Worm (Caenorhabditis elegans) whole organism, L1 larva: ENCODE measurements around the gene C27A2.8.
A peak's percentile ranks its signal among the peaks of the same experiment; 100 is the strongest.

Source experiments
- C04F5.9 ChIP-seq: sonication (generic microtip); optimal IDR thresholded peaks from 2 replicates; lab custom pipeline; 2016; ENCODE audit warnings: missing genetic modification characterization, missing compliant biosample characterization
- C16A3.4 ChIP-seq: fragments of 150-350 bp; optimal IDR thresholded peaks from 2 replicates; lab custom pipeline; 2014; ENCODE audit warnings: missing biosample characterization, missing genetic modification characterization
- C34B4.2 ChIP-seq: sonication (generic microtip); optimal IDR thresholded peaks from 2 replicates; lab custom pipeline; 2017; ENCODE audit warnings: mild to moderate bottlenecking, missing genetic modification characterization, missing compliant biosample characterization
- alr-1 ChIP-seq: fragments of 200-800 bp; sonication (Bioruptor generic); optimal IDR thresholded peaks from 2 replicates; lab custom pipeline; 2018; ENCODE audit warnings: borderline replicate concordance, mild to moderate bottlenecking, missing genetic modification characterization, missing compliant biosample characterization
- aly-2 ChIP-seq: fragments of 150-350 bp; optimal IDR thresholded peaks from 2 replicates; lab custom pipeline; 2014; ENCODE audit warnings: missing biosample characterization, missing genetic modification characterization
- blmp-1 ChIP-seq: fragments of 150-350 bp; optimal IDR thresholded peaks from 2 replicates; lab custom pipeline; 2014; ENCODE audit warnings: missing biosample characterization, missing genetic modification characterization
- ceh-63 ChIP-seq: fragments of 200-800 bp; sonication (Bioruptor generic); optimal IDR thresholded peaks from 2 replicates; lab custom pipeline; 2018; ENCODE audit warnings: mild to moderate bottlenecking, missing genetic modification characterization, missing compliant biosample characterization
- ceh-8 ChIP-seq: fragments of 200-800 bp; sonication (Bioruptor generic); optimal IDR thresholded peaks from 2 replicates; lab custom pipeline; 2018; ENCODE audit warnings: mild to moderate bottlenecking, missing genetic modification characterization, moderate library complexity, missing compliant biosample characterization
- ceh-82 ChIP-seq, 3 experiments: fragments of 150-350 bp in 1 of 3; sonication (generic microtip) in 2 of 3; optimal IDR thresholded peaks; 2 replicates each; lab custom pipeline; 2014 to 2017; ENCODE audit warnings: missing biosample characterization in 3 of 3, missing genetic modification characterization in 3 of 3
- ceh-90 ChIP-seq: sonication (generic microtip); optimal IDR thresholded peaks from 2 replicates; lab custom pipeline; 2016; ENCODE audit warnings: missing genetic modification characterization, missing compliant biosample characterization
- dpl-1 ChIP-seq, 3 experiments: fragments of 150-350 bp in 2 of 3; sonication (generic microtip) in 1 of 3; optimal IDR thresholded peaks; 2 replicates each; lab custom pipeline; 2014 to 2017; ENCODE audit warnings: missing biosample characterization in 3 of 3, missing genetic modification characterization in 3 of 3, missing genetic modification reagents in 3 of 3
- dsc-1 ChIP-seq: sonication (generic microtip); optimal IDR thresholded peaks from 2 replicates; lab custom pipeline; 2016; ENCODE audit warnings: mild to moderate bottlenecking, missing genetic modification characterization, missing compliant biosample characterization
- efl-1 ChIP-seq, 4 experiments: fragments of 150-350 bp; optimal IDR thresholded peaks in 3 of 4; peaks in 1 of 4; 1 replicate in 1 of 4; 2 replicates in 3 of 4; lab custom pipeline; 2014; ENCODE audit warnings: missing biosample characterization in 2 of 4, missing genetic modification characterization in 2 of 4, missing genetic modification reagents in 2 of 4
- egl-27 ChIP-seq, 2 experiments: fragments of 150-350 bp in 1 of 2; sonication (generic microtip); optimal IDR thresholded peaks; 3 replicates each; lab custom pipeline; 2017 to 2018; ENCODE audit warnings: missing biosample characterization in 2 of 2, missing genetic modification characterization in 2 of 2, missing genetic modification reagents in 2 of 2
- elt-2 ChIP-seq: sonication (generic microtip); optimal IDR thresholded peaks from 2 replicates; lab custom pipeline; 2016; ENCODE audit warnings: missing genetic modification characterization, mild to moderate bottlenecking, inconsistent platforms, missing compliant biosample characterization, missing genetic modification reagents
- elt-3 ChIP-seq, 6 experiments: fragments of 150-350 bp in 1 of 6; sonication (generic microtip); optimal IDR thresholded peaks; 2 replicates each; lab custom pipeline; 2017 to 2018; ENCODE audit warnings: missing biosample characterization in 6 of 6, missing genetic modification characterization in 6 of 6, inconsistent platforms in 1 of 6
- ets-5 ChIP-seq: fragments of 200-800 bp; sonication (Bioruptor generic); IDR thresholded peaks from 2 replicates; pipeline ENCODE4 v1.3.6; 2022; ENCODE audit warnings: missing genetic modification characterization, missing compliant biosample characterization
- fkh-10 ChIP-seq: sonication (generic microtip); optimal IDR thresholded peaks from 2 replicates; lab custom pipeline; 2017; ENCODE audit warnings: missing biosample characterization, missing genetic modification reagents, missing genetic modification characterization
- fkh-8 ChIP-seq: sonication (generic microtip); optimal IDR thresholded peaks from 2 replicates; lab custom pipeline; 2016; ENCODE audit warnings: mild to moderate bottlenecking, missing genetic modification characterization, missing compliant biosample characterization
- fos-1 ChIP-seq: fragments of 150-350 bp; optimal IDR thresholded peaks from 2 replicates; lab custom pipeline; 2014; ENCODE audit warnings: missing biosample characterization, missing genetic modification characterization
- hlh-17 ChIP-seq: fragments of 200-800 bp; sonication (Bioruptor generic); optimal IDR thresholded peaks from 2 replicates; lab custom pipeline; 2018; ENCODE audit warnings: missing genetic modification characterization, mild to moderate bottlenecking, missing compliant biosample characterization, moderate library complexity, borderline replicate concordance
- hpl-2 ChIP-seq: fragments of 150-350 bp; optimal IDR thresholded peaks from 2 replicates; lab custom pipeline; 2014; ENCODE audit warnings: missing biosample characterization, missing genetic modification reagents, missing genetic modification characterization
- irx-1 ChIP-seq: sonication (generic microtip); optimal IDR thresholded peaks from 2 replicates; lab custom pipeline; 2016; ENCODE audit warnings: missing genetic modification characterization, missing compliant biosample characterization
- jun-1 ChIP-seq: fragments of 150-350 bp; optimal IDR thresholded peaks from 2 replicates; lab custom pipeline; 2014; ENCODE audit warnings: missing biosample characterization, missing genetic modification reagents, missing genetic modification characterization
- lin-13 ChIP-seq: fragments of 150-350 bp; optimal IDR thresholded peaks from 2 replicates; lab custom pipeline; 2014; ENCODE audit warnings: missing biosample characterization, missing genetic modification reagents, missing genetic modification characterization
- lin-14 ChIP-seq: fragments of 200-800 bp; sonication (Bioruptor generic); optimal IDR thresholded peaks from 2 replicates; lab custom pipeline; 2018; ENCODE audit warnings: mild to moderate bottlenecking, missing genetic modification characterization, moderate library complexity, missing compliant biosample characterization
- lin-15B ChIP-seq: fragments of 150-350 bp; sonication (generic microtip); optimal IDR thresholded peaks from 3 replicates; lab custom pipeline; 2014; ENCODE audit warnings: missing biosample characterization, missing genetic modification characterization
- lin-39 ChIP-seq: fragments of 150-350 bp; optimal IDR thresholded peaks from 2 replicates; lab custom pipeline; 2014; ENCODE audit warnings: missing biosample characterization, missing genetic modification reagents, missing genetic modification characterization
- lir-3 ChIP-seq: sonication (generic microtip); optimal IDR thresholded peaks from 2 replicates; lab custom pipeline; 2016; ENCODE audit warnings: mild to moderate bottlenecking, missing genetic modification characterization, moderate library complexity, missing compliant biosample characterization; ENCODE audit not compliant: poor library complexity
- lsy-2 ChIP-seq, 2 experiments: fragments of 150-350 bp; optimal IDR thresholded peaks; 2 replicates each; lab custom pipeline; 2014; ENCODE audit warnings: missing biosample characterization in 2 of 2, missing genetic modification characterization in 2 of 2
- mdl-1 ChIP-seq, 2 experiments: fragments of 150-350 bp; optimal IDR thresholded peaks; 2 replicates each; lab custom pipeline; 2014 to 2017; ENCODE audit warnings: missing biosample characterization in 2 of 2, missing genetic modification characterization in 2 of 2, inconsistent platforms in 1 of 2
- nhr-12 ChIP-seq: sonication (generic microtip); optimal IDR thresholded peaks from 2 replicates; lab custom pipeline; 2017; ENCODE audit warnings: missing biosample characterization, missing genetic modification characterization
- nhr-28 ChIP-seq: fragments of 150-350 bp; optimal IDR thresholded peaks from 2 replicates; lab custom pipeline; 2014; ENCODE audit warnings: missing biosample characterization, missing genetic modification characterization
- nhr-47 ChIP-seq: sonication (generic microtip); optimal IDR thresholded peaks from 2 replicates; lab custom pipeline; 2016; ENCODE audit warnings: mild to moderate bottlenecking, missing genetic modification characterization, moderate library complexity, missing compliant biosample characterization
- nhr-77 ChIP-seq: fragments of 150-350 bp; optimal IDR thresholded peaks from 2 replicates; lab custom pipeline; 2014; ENCODE audit warnings: missing biosample characterization, missing genetic modification characterization
- nhr-85 ChIP-seq: sonication (generic microtip); peaks from one replicate; lab custom pipeline; 2016; ENCODE audit warnings: missing genetic modification characterization, inconsistent platforms, missing compliant biosample characterization
- nhr-90 ChIP-seq: sonication (generic microtip); optimal IDR thresholded peaks from 2 replicates; lab custom pipeline; 2016; ENCODE audit warnings: mild to moderate bottlenecking, missing genetic modification characterization, missing compliant biosample characterization; ENCODE audit not compliant: poor library complexity
- pag-3 ChIP-seq: sonication (generic microtip); optimal IDR thresholded peaks from 2 replicates; lab custom pipeline; 2017; ENCODE audit warnings: missing genetic modification characterization, mild to moderate bottlenecking, missing compliant biosample characterization, antibody characterized with exemption, borderline replicate concordance; ENCODE audit not compliant: insufficient read depth
- pqm-1 ChIP-seq: sonication (generic microtip); optimal IDR thresholded peaks from 3 replicates; lab custom pipeline; 2017; ENCODE audit warnings: missing biosample characterization, missing genetic modification characterization
- rnt-1 ChIP-seq: sonication (generic microtip); optimal IDR thresholded peaks from 2 replicates; lab custom pipeline; 2016; ENCODE audit warnings: mild to moderate bottlenecking, missing genetic modification characterization, moderate library complexity, missing compliant biosample characterization
- sox-4 ChIP-seq: sonication (generic microtip); optimal IDR thresholded peaks from 2 replicates; lab custom pipeline; 2016; ENCODE audit warnings: missing genetic modification characterization, missing compliant biosample characterization
- sptf-1 ChIP-seq: fragments of 150-350 bp; optimal IDR thresholded peaks from 2 replicates; lab custom pipeline; 2014; ENCODE audit warnings: missing biosample characterization, missing genetic modification characterization
- sup-37 ChIP-seq: fragments of 200-800 bp; sonication (Bioruptor generic); optimal IDR thresholded peaks from 2 replicates; lab custom pipeline; 2018; ENCODE audit warnings: mild to moderate bottlenecking, missing genetic modification characterization, missing compliant biosample characterization
- swsn-7 ChIP-seq: sonication (generic microtip); optimal IDR thresholded peaks from 2 replicates; lab custom pipeline; 2016; ENCODE audit warnings: missing genetic modification characterization, missing compliant biosample characterization
- tbx-2 ChIP-seq: sonication (generic microtip); optimal IDR thresholded peaks from 2 replicates; lab custom pipeline; 2016; ENCODE audit warnings: missing genetic modification characterization, missing compliant biosample characterization
- tlp-1 ChIP-seq: fragments of 150-350 bp; optimal IDR thresholded peaks from 2 replicates; lab custom pipeline; 2014; ENCODE audit warnings: missing biosample characterization, missing genetic modification characterization
- unc-130 ChIP-seq: fragments of 150-350 bp; optimal IDR thresholded peaks from 2 replicates; lab custom pipeline; 2017; ENCODE audit warnings: missing biosample characterization, missing genetic modification characterization, inconsistent platforms
- unc-30 ChIP-seq: sonication (generic microtip); optimal IDR thresholded peaks from 2 replicates; lab custom pipeline; 2017; ENCODE audit warnings: missing biosample characterization, missing genetic modification characterization
- unc-98 ChIP-seq: fragments of 200-800 bp; sonication (Bioruptor generic); IDR thresholded peaks from 2 replicates; pipeline ENCODE4 v1.3.6; 2022; ENCODE audit warnings: missing genetic modification characterization, missing compliant biosample characterization
- zip-4 ChIP-seq: fragments of 200-800 bp; sonication (Bioruptor generic); optimal IDR thresholded peaks from 2 replicates; lab custom pipeline; 2018; ENCODE audit warnings: mild to moderate bottlenecking, missing genetic modification characterization, moderate library complexity, missing compliant biosample characterization
- ztf-4 ChIP-seq: fragments of 150-350 bp; optimal IDR thresholded peaks from 2 replicates; lab custom pipeline; 2014; ENCODE audit warnings: missing biosample characterization, missing genetic modification characterization

Gene C27A2.8

DNA sequence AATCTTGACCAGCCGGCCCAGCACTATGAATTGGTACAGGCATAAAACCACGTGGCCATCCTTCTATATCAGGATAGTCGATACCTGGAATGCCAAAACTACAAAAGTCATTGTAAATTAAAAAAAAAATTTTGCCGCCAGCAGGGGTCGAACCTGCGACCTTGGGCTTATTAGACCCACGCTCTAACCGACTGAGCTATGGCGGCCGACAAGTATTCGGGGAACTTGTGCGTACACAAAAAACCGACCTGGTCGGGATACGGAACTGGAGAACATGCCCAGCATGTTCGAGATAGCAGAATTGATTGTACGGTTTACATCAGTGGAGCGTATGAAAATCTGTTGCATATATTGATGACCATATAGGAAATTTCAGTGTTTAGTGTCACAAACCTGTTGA is 10.5 kb downstream of the C27A2.8 start (continued):
- no peak for TF ChIP-seq pqm-1 (tag; lab: Kevin White, UChicago)
- TF ChIP-seq aly-2 (tag; lab: Kevin White, UChicago), result no peak
- peak; percentile 59 for TF ChIP-seq swsn-7 (tag; lab: Kevin White, UChicago)
- TF ChIP-seq tlp-1 (tag; lab: Kevin White, UChicago), result no peak
- TF ChIP-seq ceh-82 (tag; optimal IDR thresholded peaks at IDR 0.05; lab: Kevin White, UChicago), result peak in 2 of 3 experiments; percentile 11
- TF ChIP-seq nhr-85 (tag; lab: Kevin White, UChicago), result peak; percentile 81
- TF ChIP-seq C04F5.9 (tag; lab: Kevin White, UChicago), result no peak
- TF ChIP-seq fos-1, result peak; percentile 29
- no peak for TF ChIP-seq ceh-8 (GFP tag; lab: Kevin White, UChicago)
- peak; percentile 53 for TF ChIP-seq lin-14
- no peak for TF ChIP-seq blmp-1 (tag; lab: Kevin White, UChicago)
- TF ChIP-seq sup-37 (GFP tag; lab: Kevin White, UChicago), result no peak
- no peak for TF ChIP-seq unc-98 (GFP tag; lab: Robert Waterston, UW)
- TF ChIP-seq sptf-1, result no peak
- TF ChIP-seq ztf-4 (tag; lab: Kevin White, UChicago), result no peak
- TF ChIP-seq irx-1, result no peak
- TF ChIP-seq C16A3.4, result peak; percentile 44
- TF ChIP-seq C34B4.2 (tag; lab: Kevin White, UChicago), result no peak
- peak; percentile 70 for TF ChIP-seq nhr-47 (tag; lab: Kevin White, UChicago)
- no peak for TF ChIP-seq ceh-63 (GFP tag; lab: Kevin White, UChicago)
- no peak for TF ChIP-seq hlh-17 (GFP tag; lab: Kevin White, UChicago)
- no peak for TF ChIP-seq egl-27 (tag; optimal IDR thresholded peaks at IDR 0.05; lab: Kevin White, UChicago)
- TF ChIP-seq sox-4 (tag; lab: Kevin White, UChicago), result no peak
- no peak for TF ChIP-seq hpl-2
- TF ChIP-seq zip-4 (GFP tag; lab: Kevin White, UChicago), result peak; percentile 32
- no peak for TF ChIP-seq fkh-10 (GFP tag; lab: Kevin White, UChicago)
- TF ChIP-seq rnt-1 (tag; lab: Kevin White, UChicago), result peak; percentile 85
- no peak for TF ChIP-seq nhr-12 (tag; lab: Kevin White, UChicago)
- TF ChIP-seq fkh-8 (tag; lab: Kevin White, UChicago), result no peak
- TF ChIP-seq lin-15B (tag; lab: Kevin White, UChicago), result no peak
- TF ChIP-seq unc-130, result peak; percentile 38
- peak; percentile 74 for TF ChIP-seq nhr-90
- TF ChIP-seq lin-13 (GFP tag; lab: Kevin White, UChicago), result peak; percentile 62
- TF ChIP-seq pag-3 (tag; lab: Kevin White, UChicago), result no peak
- peak; percentile 54 for TF ChIP-seq tbx-2
- peak in 1 of 6 experiments; percentile 59 for TF ChIP-seq elt-3 (tag; optimal IDR thresholded peaks at IDR 0.05; lab: Kevin White, UChicago)
- TF ChIP-seq alr-1, result no peak
- TF ChIP-seq lin-39, result no peak
- TF ChIP-seq lir-3 (tag; lab: Kevin White, UChicago), result peak; percentile 38
- no peak for TF ChIP-seq jun-1
- TF ChIP-seq mdl-1 (tag; optimal IDR thresholded peaks at IDR 0.05; lab: Kevin White, UChicago), result peak in 1 of 2 experiments; percentile 60
- TF ChIP-seq ceh-90 (tag; lab: Kevin White, UChicago), result no peak

DNA sequence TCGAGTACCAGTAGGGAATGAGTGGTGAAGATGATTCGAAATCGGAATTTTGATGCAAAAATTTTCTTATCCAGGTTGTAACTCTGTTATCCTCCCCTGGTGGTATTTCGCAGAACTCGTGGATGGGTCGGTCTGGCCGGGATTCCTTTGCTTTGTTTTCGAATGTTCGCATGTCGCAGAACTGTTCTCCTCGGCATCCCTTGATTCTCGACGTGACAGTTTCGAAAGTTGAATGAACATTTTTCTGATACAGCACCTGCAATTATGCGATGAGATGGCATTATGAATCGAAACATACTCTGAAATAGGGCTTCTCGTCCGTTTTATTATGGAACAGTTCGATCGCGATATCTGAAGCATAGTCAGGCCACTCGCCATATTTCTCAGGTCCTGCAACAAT is 11.6 kb downstream of the C27A2.8 start:
- TF ChIP-seq unc-30 (tag; lab: Kevin White, UChicago), result no peak
- TF ChIP-seq elt-2 (tag; lab: Kevin White, UChicago), result no peak
- no peak for TF ChIP-seq aly-2 (tag; lab: Kevin White, UChicago)
- TF ChIP-seq nhr-77 (tag; lab: Kevin White, UChicago), result peak; percentile 7
- no peak for TF ChIP-seq efl-1 (optimal IDR thresholded peaks at IDR 0.05; lab: Kevin White, UChicago)
- peak in 1 of 2 experiments; percentile 92 for TF ChIP-seq efl-1 (GFP tag; optimal IDR thresholded peaks at IDR 0.05 in 1 of 2; lab: Kevin White, UChicago)
- TF ChIP-seq ceh-63 (GFP tag; lab: Kevin White, UChicago), result no peak
- TF ChIP-seq lin-15B (tag; lab: Kevin White, UChicago), result no peak
- no peak for TF ChIP-seq mdl-1 (tag; optimal IDR thresholded peaks at IDR 0.05; lab: Kevin White, UChicago)
- no peak for TF ChIP-seq nhr-90
- TF ChIP-seq nhr-85 (tag; lab: Kevin White, UChicago), result peak; percentile 47
- TF ChIP-seq lin-39, result no peak
- TF ChIP-seq tbx-2, result no peak
- peak in 1 of 2 experiments; percentile 2 for TF ChIP-seq lsy-2 (tag; optimal IDR thresholded peaks at IDR 0.05; lab: Kevin White, UChicago)
- no peak for TF ChIP-seq ets-5 (GFP tag; lab: Robert Waterston, UW)
- peak; percentile 0 for TF ChIP-seq dsc-1 (tag; lab: Kevin White, UChicago)
- no peak for TF ChIP-seq lin-13 (GFP tag; lab: Kevin White, UChicago)
- no peak for TF ChIP-seq tlp-1 (tag; lab: Kevin White, UChicago)
- TF ChIP-seq dpl-1 (GFP tag; optimal IDR thresholded peaks at IDR 0.05; lab: Kevin White, UChicago), result no peak
- no peak for TF ChIP-seq nhr-12 (tag; lab: Kevin White, UChicago)
- no peak for TF ChIP-seq nhr-28 (tag; lab: Kevin White, UChicago)
